Worm (Caenorhabditis elegans) whole organism, L2 larva: ENCODE measurements around the gene nspd-7.

Source experiments
- aly-2 ChIP-seq: fragments of 150-350 bp; optimal IDR thresholded peaks from 2 replicates; lab custom pipeline; 2014; ENCODE audit warnings: missing biosample characterization, missing genetic modification characterization
- ama-1 ChIP-seq: fragments of 150-350 bp; optimal IDR thresholded peaks from 2 replicates; lab custom pipeline; 2018; ENCODE audit warnings: inconsistent platforms
- ceh-16 ChIP-seq: fragments of 150-350 bp; optimal IDR thresholded peaks from 2 replicates; lab custom pipeline; 2014; ENCODE audit warnings: missing biosample characterization, missing genetic modification characterization
- ceh-82 ChIP-seq: fragments of 150-350 bp; optimal IDR thresholded peaks from 2 replicates; lab custom pipeline; 2014; ENCODE audit warnings: missing biosample characterization, missing genetic modification characterization
- elt-3 ChIP-seq: sonication (generic microtip); optimal IDR thresholded peaks from 2 replicates; lab custom pipeline; 2017; ENCODE audit warnings: missing biosample characterization, missing genetic modification characterization
- lin-11 ChIP-seq: fragments of 150-350 bp; sonication (generic microtip); optimal IDR thresholded peaks from 2 replicates; lab custom pipeline; 2014; ENCODE audit warnings: missing biosample characterization, missing genetic modification characterization, inconsistent platforms, mixed read lengths
- mdl-1 ChIP-seq, 2 experiments: fragments of 150-350 bp in 1 of 2; sonication (generic microtip) in 1 of 2; optimal IDR thresholded peaks; 2 replicates each; lab custom pipeline; 2017; ENCODE audit warnings: missing biosample characterization in 2 of 2, missing genetic modification characterization in 2 of 2
- nhr-10 ChIP-seq: sonication (generic microtip); optimal IDR thresholded peaks from 2 replicates; lab custom pipeline; 2017; ENCODE audit warnings: missing biosample characterization, missing genetic modification characterization
- nhr-77 ChIP-seq: fragments of 150-350 bp; optimal IDR thresholded peaks from 2 replicates; lab custom pipeline; 2014; ENCODE audit warnings: missing biosample characterization, missing genetic modification characterization
- skn-1 ChIP-seq: sonication (generic microtip); optimal IDR thresholded peaks from 2 replicates; lab custom pipeline; 2017; ENCODE audit warnings: missing biosample characterization, missing genetic modification characterization
- sma-9 ChIP-seq, 2 experiments: fragments of 150-350 bp in 1 of 2; sonication (generic microtip) in 1 of 2; optimal IDR thresholded peaks; 2 replicates each; lab custom pipeline; 2014 to 2016; ENCODE audit warnings: missing genetic modification characterization in 2 of 2, mild to moderate bottlenecking in 1 of 2, missing biosample characterization in 1 of 2, missing compliant biosample characterization in 1 of 2, missing genetic modification reagents in 1 of 2, moderate library complexity in 1 of 2
- unc-39 ChIP-seq: fragments of 150-350 bp; optimal IDR thresholded peaks from 2 replicates; lab custom pipeline; 2014; ENCODE audit warnings: missing biosample characterization, missing genetic modification characterization
- unc-62 ChIP-seq: fragments of 150-350 bp; optimal IDR thresholded peaks from 2 replicates; lab custom pipeline; 2014; ENCODE audit warnings: missing biosample characterization, missing genetic modification reagents, missing genetic modification characterization
- zag-1 ChIP-seq: fragments of 150-350 bp; optimal IDR thresholded peaks from 2 replicates; lab custom pipeline; 2014; ENCODE audit warnings: missing biosample characterization, missing genetic modification characterization

DNA sequence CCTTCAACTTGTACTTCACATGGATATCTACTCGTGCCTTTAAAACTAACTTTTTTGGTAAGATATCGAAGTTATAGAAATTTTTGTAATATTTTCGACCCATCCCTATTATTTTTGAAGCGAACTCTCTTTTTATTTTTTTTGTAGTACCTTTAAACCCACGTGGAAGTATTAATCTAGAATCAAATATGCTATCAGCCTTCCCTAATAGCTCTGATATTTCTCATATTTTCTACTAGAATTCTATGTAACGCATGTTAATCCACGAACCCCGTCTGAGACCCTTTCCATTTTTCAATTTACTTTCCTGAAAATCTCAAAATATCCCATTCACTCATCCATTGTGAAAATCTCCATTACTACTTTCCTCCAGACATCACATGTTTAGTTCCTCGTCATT lies 4.4 kb upstream of the nspd-7 start:
- TF ChIP-seq nhr-10 (tag; lab: Kevin White, UChicago): no peak
- TF ChIP-seq ceh-16 (tag; lab: Kevin White, UChicago): no peak
- TF ChIP-seq ceh-82 (tag; lab: Kevin White, UChicago): no peak
- no peak for TF ChIP-seq unc-62 (GFP tag; lab: Kevin White, UChicago)
- TF ChIP-seq mdl-1 (tag; optimal IDR thresholded peaks at IDR 0.05; lab: Kevin White, UChicago): no peak
- no peak for TF ChIP-seq elt-3
- no peak for TF ChIP-seq lin-11 (tag; lab: Kevin White, UChicago)
- no peak for TF ChIP-seq nhr-77 (tag; lab: Kevin White, UChicago)
- no peak for TF ChIP-seq zag-1 (tag; lab: Kevin White, UChicago)
- no peak for TF ChIP-seq aly-2 (tag; lab: Kevin White, UChicago)
- TF ChIP-seq unc-39 (tag; lab: Kevin White, UChicago): no peak
- TF ChIP-seq ama-1 (lab: Kevin White, UChicago): no peak
- TF ChIP-seq sma-9 (GFP tag; optimal IDR thresholded peaks at IDR 0.05; lab: Kevin White, UChicago): no peak
- no peak for TF ChIP-seq sma-9 (tag; optimal IDR thresholded peaks at IDR 0.05; lab: Kevin White, UChicago)
- no peak for TF ChIP-seq skn-1 (tag; lab: Kevin White, UChicago)
